Worm (Caenorhabditis elegans) whole organism, L1 larva: Measurements from ENCODE around the gene ttm-2.
A peak's percentile ranks its signal among the peaks of the same experiment; 100 is the strongest.

Experiments
- C34B4.2 ChIP-seq: sonication (generic microtip); optimal IDR thresholded peaks from 2 replicates; lab custom pipeline; 2017; ENCODE audit warnings: mild to moderate bottlenecking, missing genetic modification characterization, missing compliant biosample characterization
- F16B12.6 ChIP-seq: fragments of 150-350 bp; optimal IDR thresholded peaks from 2 replicates; lab custom pipeline; 2014; ENCODE audit warnings: missing biosample characterization, missing genetic modification characterization
- alr-1 ChIP-seq: fragments of 200-800 bp; sonication (Bioruptor generic); optimal IDR thresholded peaks from 2 replicates; lab custom pipeline; 2018; ENCODE audit warnings: borderline replicate concordance, mild to moderate bottlenecking, missing genetic modification characterization, missing compliant biosample characterization
- aly-2 ChIP-seq: fragments of 150-350 bp; optimal IDR thresholded peaks from 2 replicates; lab custom pipeline; 2014; ENCODE audit warnings: missing biosample characterization, missing genetic modification characterization
- blmp-1 ChIP-seq: fragments of 150-350 bp; optimal IDR thresholded peaks from 2 replicates; lab custom pipeline; 2014; ENCODE audit warnings: missing biosample characterization, missing genetic modification characterization
- ceh-8 ChIP-seq: fragments of 200-800 bp; sonication (Bioruptor generic); optimal IDR thresholded peaks from 2 replicates; lab custom pipeline; 2018; ENCODE audit warnings: mild to moderate bottlenecking, missing genetic modification characterization, moderate library complexity, missing compliant biosample characterization
- ceh-82 ChIP-seq, 3 experiments: fragments of 150-350 bp in 1 of 3; sonication (generic microtip) in 2 of 3; optimal IDR thresholded peaks; 2 replicates each; lab custom pipeline; 2014 to 2017; ENCODE audit warnings: missing biosample characterization in 3 of 3, missing genetic modification characterization in 3 of 3
- ceh-88 ChIP-seq: fragments of 200-800 bp; sonication (Bioruptor generic); IDR thresholded peaks from 2 replicates; pipeline ENCODE4 v1.3.6; 2022; ENCODE audit warnings: missing genetic modification characterization, missing compliant biosample characterization
- ceh-90 ChIP-seq: sonication (generic microtip); optimal IDR thresholded peaks from 2 replicates; lab custom pipeline; 2016; ENCODE audit warnings: missing genetic modification characterization, missing compliant biosample characterization
- efl-1 ChIP-seq, 4 experiments: fragments of 150-350 bp; optimal IDR thresholded peaks in 3 of 4; peaks in 1 of 4; 1 replicate in 1 of 4; 2 replicates in 3 of 4; lab custom pipeline; 2014; ENCODE audit warnings: missing biosample characterization in 2 of 4, missing genetic modification characterization in 2 of 4, missing genetic modification reagents in 2 of 4
- egl-13 ChIP-seq: sonication (generic microtip); optimal IDR thresholded peaks from 2 replicates; lab custom pipeline; 2016; ENCODE audit warnings: missing genotype, missing genetic modification reagents, missing genetic modification characterization, missing compliant biosample characterization
- elt-2 ChIP-seq: sonication (generic microtip); optimal IDR thresholded peaks from 2 replicates; lab custom pipeline; 2016; ENCODE audit warnings: missing genetic modification characterization, mild to moderate bottlenecking, inconsistent platforms, missing compliant biosample characterization, missing genetic modification reagents
- ets-5 ChIP-seq: fragments of 200-800 bp; sonication (Bioruptor generic); IDR thresholded peaks from 2 replicates; pipeline ENCODE4 v1.3.6; 2022; ENCODE audit warnings: missing genetic modification characterization, missing compliant biosample characterization
- fkh-4 ChIP-seq: sonication (generic microtip); optimal IDR thresholded peaks from 2 replicates; lab custom pipeline; 2016; ENCODE audit warnings: missing compliant biosample characterization, missing genetic modification characterization, borderline replicate concordance
- fos-1 ChIP-seq: fragments of 150-350 bp; optimal IDR thresholded peaks from 2 replicates; lab custom pipeline; 2014; ENCODE audit warnings: missing biosample characterization, missing genetic modification characterization
- hlh-4 ChIP-seq: sonication (generic microtip); optimal IDR thresholded peaks from 2 replicates; lab custom pipeline; 2016; ENCODE audit warnings: mild to moderate bottlenecking, missing genetic modification characterization, missing compliant biosample characterization
- jun-1 ChIP-seq: fragments of 150-350 bp; optimal IDR thresholded peaks from 2 replicates; lab custom pipeline; 2014; ENCODE audit warnings: missing biosample characterization, missing genetic modification reagents, missing genetic modification characterization
- lin-14 ChIP-seq: fragments of 200-800 bp; sonication (Bioruptor generic); optimal IDR thresholded peaks from 2 replicates; lab custom pipeline; 2018; ENCODE audit warnings: mild to moderate bottlenecking, missing genetic modification characterization, moderate library complexity, missing compliant biosample characterization
- lin-15B ChIP-seq: fragments of 150-350 bp; sonication (generic microtip); optimal IDR thresholded peaks from 3 replicates; lab custom pipeline; 2014; ENCODE audit warnings: missing biosample characterization, missing genetic modification characterization
- lin-35 ChIP-seq, 2 experiments: fragments of 150-350 bp; optimal IDR thresholded peaks; 2 replicates each; lab custom pipeline; 2014; ENCODE audit warnings: missing biosample characterization in 2 of 2, missing genetic modification characterization in 2 of 2, missing genetic modification reagents in 2 of 2
- lin-39 ChIP-seq: fragments of 150-350 bp; optimal IDR thresholded peaks from 2 replicates; lab custom pipeline; 2014; ENCODE audit warnings: missing biosample characterization, missing genetic modification reagents, missing genetic modification characterization
- lir-3 ChIP-seq: sonication (generic microtip); optimal IDR thresholded peaks from 2 replicates; lab custom pipeline; 2016; ENCODE audit warnings: mild to moderate bottlenecking, missing genetic modification characterization, moderate library complexity, missing compliant biosample characterization; ENCODE audit not compliant: poor library complexity
- lsy-2 ChIP-seq, 2 experiments: fragments of 150-350 bp; optimal IDR thresholded peaks; 2 replicates each; lab custom pipeline; 2014; ENCODE audit warnings: missing biosample characterization in 2 of 2, missing genetic modification characterization in 2 of 2
- mef-2 ChIP-seq: fragments of 150-350 bp; optimal IDR thresholded peaks from 2 replicates; lab custom pipeline; 2014; ENCODE audit warnings: missing biosample characterization, missing genetic modification characterization
- mep-1 ChIP-seq: fragments of 150-350 bp; optimal IDR thresholded peaks from 2 replicates; lab custom pipeline; 2014; ENCODE audit warnings: missing biosample characterization, missing genetic modification characterization
- nhr-11 ChIP-seq: fragments of 150-350 bp; optimal IDR thresholded peaks from 2 replicates; lab custom pipeline; 2014; ENCODE audit warnings: missing biosample characterization, missing genetic modification characterization
- nhr-12 ChIP-seq: sonication (generic microtip); optimal IDR thresholded peaks from 2 replicates; lab custom pipeline; 2017; ENCODE audit warnings: missing biosample characterization, missing genetic modification characterization
- nhr-237 ChIP-seq: fragments of 150-350 bp; optimal IDR thresholded peaks from 2 replicates; lab custom pipeline; 2014; ENCODE audit warnings: missing biosample characterization, missing genetic modification characterization
- nhr-28 ChIP-seq: fragments of 150-350 bp; optimal IDR thresholded peaks from 2 replicates; lab custom pipeline; 2014; ENCODE audit warnings: missing biosample characterization, missing genetic modification characterization
- nhr-71 ChIP-seq: sonication (generic microtip); optimal IDR thresholded peaks from 2 replicates; lab custom pipeline; 2016; ENCODE audit warnings: mild to moderate bottlenecking, missing genetic modification characterization, moderate library complexity, missing compliant biosample characterization
- nhr-76 ChIP-seq: sonication (generic microtip); optimal IDR thresholded peaks from 2 replicates; lab custom pipeline; 2017; ENCODE audit warnings: missing biosample characterization, missing genetic modification characterization
- nhr-77 ChIP-seq: fragments of 150-350 bp; optimal IDR thresholded peaks from 2 replicates; lab custom pipeline; 2014; ENCODE audit warnings: missing biosample characterization, missing genetic modification characterization
- nhr-90 ChIP-seq: sonication (generic microtip); optimal IDR thresholded peaks from 2 replicates; lab custom pipeline; 2016; ENCODE audit warnings: mild to moderate bottlenecking, missing genetic modification characterization, missing compliant biosample characterization; ENCODE audit not compliant: poor library complexity
- pag-3 ChIP-seq: sonication (generic microtip); optimal IDR thresholded peaks from 2 replicates; lab custom pipeline; 2017; ENCODE audit warnings: missing genetic modification characterization, mild to moderate bottlenecking, missing compliant biosample characterization, antibody characterized with exemption, borderline replicate concordance; ENCODE audit not compliant: insufficient read depth
- rnt-1 ChIP-seq: sonication (generic microtip); optimal IDR thresholded peaks from 2 replicates; lab custom pipeline; 2016; ENCODE audit warnings: mild to moderate bottlenecking, missing genetic modification characterization, moderate library complexity, missing compliant biosample characterization
- snu-23 ChIP-seq: sonication (generic microtip); optimal IDR thresholded peaks from 2 replicates; lab custom pipeline; 2016; ENCODE audit warnings: missing genetic modification characterization, missing compliant biosample characterization
- sup-37 ChIP-seq: fragments of 200-800 bp; sonication (Bioruptor generic); optimal IDR thresholded peaks from 2 replicates; lab custom pipeline; 2018; ENCODE audit warnings: mild to moderate bottlenecking, missing genetic modification characterization, missing compliant biosample characterization
- swsn-7 ChIP-seq: sonication (generic microtip); optimal IDR thresholded peaks from 2 replicates; lab custom pipeline; 2016; ENCODE audit warnings: missing genetic modification characterization, missing compliant biosample characterization
- tbx-2 ChIP-seq: sonication (generic microtip); optimal IDR thresholded peaks from 2 replicates; lab custom pipeline; 2016; ENCODE audit warnings: missing genetic modification characterization, missing compliant biosample characterization
- unc-130 ChIP-seq: fragments of 150-350 bp; optimal IDR thresholded peaks from 2 replicates; lab custom pipeline; 2017; ENCODE audit warnings: missing biosample characterization, missing genetic modification characterization, inconsistent platforms
- unc-86 ChIP-seq: sonication (generic microtip); optimal IDR thresholded peaks from 2 replicates; lab custom pipeline; 2016; ENCODE audit warnings: missing genetic modification characterization, missing compliant biosample characterization
- vab-15 ChIP-seq: sonication (generic microtip); optimal IDR thresholded peaks from 2 replicates; lab custom pipeline; 2017; ENCODE audit warnings: missing genotype, mild to moderate bottlenecking, missing genetic modification characterization, missing compliant biosample characterization
- zip-4 ChIP-seq: fragments of 200-800 bp; sonication (Bioruptor generic); optimal IDR thresholded peaks from 2 replicates; lab custom pipeline; 2018; ENCODE audit warnings: mild to moderate bottlenecking, missing genetic modification characterization, moderate library complexity, missing compliant biosample characterization
- ztf-11 ChIP-seq, 2 experiments: sonication (generic microtip); optimal IDR thresholded peaks; 2 replicates each; lab custom pipeline; 2016 to 2017; ENCODE audit warnings: missing genetic modification characterization in 2 of 2, missing biosample characterization in 1 of 2, missing compliant biosample characterization in 1 of 2

The ttm-2 gene

ce11 chrII:4739984-4740462 lies 26.2 kb downstream of the ttm-2 start, which contains the start of gene eas-1 (continued):
- TF ChIP-seq lsy-2 (tag; optimal IDR thresholded peaks at IDR 0.05; lab: Kevin White, UChicago) (peak; percentile 82 to 87), nhr-11 (tag; lab: Kevin White, UChicago) (no peak), efl-1 (optimal IDR thresholded peaks at IDR 0.05; lab: Kevin White, UChicago) (peak; percentile 97 to 100), efl-1 (GFP tag; optimal IDR thresholded peaks at IDR 0.05 in 1 of 2; lab: Kevin White, UChicago) (peak; percentile 96 to 99), zip-4 (GFP tag; lab: Kevin White, UChicago) (peak; percentile 10), mef-2 (tag; lab: Kevin White, UChicago) (peak; percentile 9), nhr-12 (tag; lab: Kevin White, UChicago) (no peak)
- TF ChIP-seq, all 84 proteins: peak for 58

- TF ChIP-seq rnt-1 (tag; lab: Kevin White, UChicago) (peak; percentile 8), elt-2 (tag; lab: Kevin White, UChicago) (no peak)
These were observed 28.8 kb downstream of the ttm-2 start, which contains the start of gene ctsa-1.1 for ce11 chrII:4737348-4737747. TSS of gene ctsa-1.1 (plus strand) at chrII:4737648.

ce11 chrII:4736585-4736984 lies 29.6 kb downstream of the ttm-2 start:
- TF ChIP-seq lin-15B (tag; lab: Kevin White, UChicago) = no peak
- peak; percentile 65 for TF ChIP-seq nhr-71 (tag; lab: Kevin White, UChicago)
- TF ChIP-seq ceh-90 (tag; lab: Kevin White, UChicago) = no peak
- no peak for TF ChIP-seq nhr-28 (tag; lab: Kevin White, UChicago)
- TF ChIP-seq efl-1 (optimal IDR thresholded peaks at IDR 0.05; lab: Kevin White, UChicago) = peak in 1 of 2 experiments; percentile 12
- peak in 1 of 2 experiments; percentile 82 for TF ChIP-seq efl-1 (GFP tag; optimal IDR thresholded peaks at IDR 0.05 in 1 of 2; lab: Kevin White, UChicago)
- TF ChIP-seq C34B4.2 (tag; lab: Kevin White, UChicago) = no peak
- no peak for TF ChIP-seq aly-2 (tag; lab: Kevin White, UChicago)
- no peak for TF ChIP-seq sup-37 (GFP tag; lab: Kevin White, UChicago)
- no peak for TF ChIP-seq fkh-4
- TF ChIP-seq unc-86 (tag; lab: Kevin White, UChicago) = no peak
- no peak for TF ChIP-seq swsn-7 (tag; lab: Kevin White, UChicago)
- no peak for TF ChIP-seq tbx-2 (tag; lab: Kevin White, UChicago)
- TF ChIP-seq pag-3 (tag; lab: Kevin White, UChicago) = peak; percentile 58
- TF ChIP-seq unc-130 (tag; lab: Kevin White, UChicago) = no peak
- TF ChIP-seq nhr-76 (tag; lab: Kevin White, UChicago) = no peak
- no peak for TF ChIP-seq vab-15 (tag; lab: Kevin White, UChicago)
- TF ChIP-seq lir-3 (tag; lab: Kevin White, UChicago) = no peak
- peak; percentile 19 for TF ChIP-seq snu-23
- TF ChIP-seq fos-1 (tag; lab: Kevin White, UChicago) = no peak
- TF ChIP-seq F16B12.6 (tag; lab: Kevin White, UChicago) = no peak
- no peak for TF ChIP-seq nhr-237 (tag; lab: Kevin White, UChicago)
- no peak for TF ChIP-seq nhr-11 (tag; lab: Kevin White, UChicago)
- TF ChIP-seq mep-1 (tag; lab: Kevin White, UChicago) = no peak
- no peak for TF ChIP-seq hlh-4 (tag; lab: Kevin White, UChicago)
- no peak for TF ChIP-seq nhr-77 (tag; lab: Kevin White, UChicago)
- no peak for TF ChIP-seq lin-39
- no peak for TF ChIP-seq elt-2 (tag; lab: Kevin White, UChicago)
- no peak for TF ChIP-seq nhr-90 (tag; lab: Kevin White, UChicago)
- TF ChIP-seq zip-4 (GFP tag; lab: Kevin White, UChicago) = no peak
- TF ChIP-seq lin-35 (GFP tag; optimal IDR thresholded peaks at IDR 0.05; lab: Kevin White, UChicago) = no peak
- no peak for TF ChIP-seq mef-2 (tag; lab: Kevin White, UChicago)
- peak; percentile 19 to 20 for TF ChIP-seq lsy-2 (tag; optimal IDR thresholded peaks at IDR 0.05; lab: Kevin White, UChicago)
- TF ChIP-seq ceh-8 (GFP tag; lab: Kevin White, UChicago) = no peak
- no peak for TF ChIP-seq ceh-88
- TF ChIP-seq alr-1 (tag; lab: Kevin White, UChicago) = no peak
- TF ChIP-seq rnt-1 (tag; lab: Kevin White, UChicago) = peak; percentile 38
- no peak for TF ChIP-seq jun-1 (tag; lab: Kevin White, UChicago)
- TF ChIP-seq blmp-1 (tag; lab: Kevin White, UChicago) = no peak
- no peak for TF ChIP-seq ztf-11 (tag; optimal IDR thresholded peaks at IDR 0.05; lab: Kevin White, UChicago)
- TF ChIP-seq lin-14 (GFP tag; lab: Kevin White, UChicago) = peak; percentile 60
- TF ChIP-seq ceh-82 (tag; optimal IDR thresholded peaks at IDR 0.05; lab: Kevin White, UChicago) = no peak
- no peak for TF ChIP-seq nhr-12 (tag; lab: Kevin White, UChicago)
- TF ChIP-seq ets-5 (GFP tag; lab: Robert Waterston, UW) = no peak
- TF ChIP-seq egl-13 (tag; lab: Kevin White, UChicago) = no peak
